Worm (Caenorhabditis elegans): ENCODE data around the gene nhr-13.

The nhr-13 gene

ce11 chrV:2204080-2204479, 11.8 kb downstream of the nhr-13 start, which contains the start of gene cyp-33C12:
cyp-33C12 (minus strand) TSS chrV:2204400.
- TF ChIP-seq dsc-1 (tag; optimal IDR thresholded peaks at IDR 0.05) (peak; percentile 91), nhr-20 (tag; optimal IDR thresholded peaks at IDR 0.05) (no peak), mab-9 (GFP tag; IDR thresholded peaks at IDR 0.05) (no peak), snu-23 (GFP tag; optimal IDR thresholded peaks at IDR 0.05) (no peak), unc-62 (GFP tag; optimal IDR thresholded peaks at IDR 0.05) (no peak), nhr-77 (tag; optimal IDR thresholded peaks at IDR 0.05) (no peak), alr-1 (tag; optimal IDR thresholded peaks at IDR 0.05; ENCODE audit: borderline replicate concordance) (no peak), mdl-1 (tag; optimal IDR thresholded peaks at IDR 0.05) (no peak), nhr-84 (tag; optimal IDR thresholded peaks at IDR 0.05) (no peak), tlp-1 (tag; optimal IDR thresholded peaks at IDR 0.05) (no peak), snpc-4 (tag; optimal IDR thresholded peaks at IDR 0.05) (no peak), fkh-4 (tag; optimal IDR thresholded peaks at IDR 0.05; ENCODE audit: borderline replicate concordance) (peak; percentile 71), lin-13 (GFP tag; optimal IDR thresholded peaks at IDR 0.05) (no peak), tbx-2 (tag; optimal IDR thresholded peaks at IDR 0.05) (no peak), nhr-11 (tag; optimal IDR thresholded peaks at IDR 0.05) (no peak), hpl-2 (GFP tag; optimal IDR thresholded peaks at IDR 0.05) (no peak), pqm-1 (tag; optimal IDR thresholded peaks at IDR 0.05) (no peak), zip-4 (GFP tag; optimal IDR thresholded peaks at IDR 0.05) (no peak)

ce11 chrV:2206181-2206580, 13.9 kb downstream of the nhr-13 start, which contains the start of gene srt-40:
srt-40 (minus strand) TSS chrV:2206281.
- TF ChIP-seq mab-9 (GFP tag; IDR thresholded peaks at IDR 0.05) (no peak), elt-2 (tag; optimal IDR thresholded peaks at IDR 0.05) (no peak)

ce11 chrV:2206801-2207200, 14.5 kb downstream of the nhr-13 start, which contains the start of gene svh-11:
svh-11 (plus strand) TSS chrV:2207101.
- no peak for TF ChIP-seq fos-1 (tag; optimal IDR thresholded peaks at IDR 0.05)

- TF ChIP-seq elt-3 (tag; optimal IDR thresholded peaks at IDR 0.05): no peak
- TF ChIP-seq blmp-1 (tag; optimal IDR thresholded peaks at IDR 0.05): no peak
- TF ChIP-seq lin-15B (tag; optimal IDR thresholded peaks at IDR 0.05): no peak
- no peak for TF ChIP-seq vab-15 (tag; optimal IDR thresholded peaks at IDR 0.05)
- TF ChIP-seq Y116A8C.19 (tag; optimal IDR thresholded peaks at IDR 0.05; ENCODE audit: borderline replicate concordance): no peak
- TF ChIP-seq unc-98 (GFP tag; IDR thresholded peaks at IDR 0.05): no peak
Observed at ce11 chrV:2207527-2207926, 15.2 kb downstream of the nhr-13 start.

- TF ChIP-seq elt-2 (tag; optimal IDR thresholded peaks at IDR 0.05) (peak; percentile 9), blmp-1 (tag; optimal IDR thresholded peaks at IDR 0.05) (peak; percentile 22), snu-23 (GFP tag; optimal IDR thresholded peaks at IDR 0.05) (peak; percentile 39), efl-3 (GFP tag; optimal IDR thresholded peaks at IDR 0.05) (no peak), ztf-11 (tag; optimal IDR thresholded peaks at IDR 0.05) (no peak), nhr-76 (tag; optimal IDR thresholded peaks at IDR 0.05) (no peak), Y116A8C.19 (tag; optimal IDR thresholded peaks at IDR 0.05; ENCODE audit: borderline replicate concordance) (no peak), nhr-11 (tag; optimal IDR thresholded peaks at IDR 0.05) (no peak), dsc-1 (tag; optimal IDR thresholded peaks at IDR 0.05) (no peak), dpl-1 (GFP tag; optimal IDR thresholded peaks at IDR 0.05) (peak in 2 of 3 experiments; percentile 2 to 8), mdl-1 (tag; optimal IDR thresholded peaks at IDR 0.05) (peak in 1 of 2 experiments; percentile 62), lin-35 (GFP tag; optimal IDR thresholded peaks at IDR 0.05) (peak in 1 of 2 experiments; percentile 45), nhr-20 (tag; optimal IDR thresholded peaks at IDR 0.05) (peak; percentile 73), nhr-237 (tag; optimal IDR thresholded peaks at IDR 0.05) (no peak), efl-1 (optimal IDR thresholded peaks at IDR 0.05) (peak in 1 of 2 experiments; percentile 17), efl-1 (GFP tag; optimal IDR thresholded peaks at IDR 0.05 in 1 of 2) (no peak), egl-27 (tag; optimal IDR thresholded peaks at IDR 0.05) (no peak), nhr-90 (tag; optimal IDR thresholded peaks at IDR 0.05; ENCODE audit: poor library complexity) (no peak), irx-1 (tag; optimal IDR thresholded peaks at IDR 0.05) (no peak), unc-30 (tag; optimal IDR thresholded peaks at IDR 0.05) (no peak), pax-3 (tag; optimal IDR thresholded peaks at IDR 0.05) (no peak)
Observed at ce11 chrV:2211936-2212335, 19.7 kb downstream of the nhr-13 start, which contains the start of gene nhr-133. nhr-133 (minus strand) TSS chrV:2212118.
